Fruit fly (Drosophila melanogaster) whole organism, wandering third instar larva: ENCODE results near the gene CG31730.
"Not testable (repeated sequence)": the region's sequence is repeated elsewhere in the genome, so short reads cannot be mapped to it uniquely, and the experiment has no call there.

ENCODE experiments used
- CG9705 ChIP-seq: fragments of 200-800 bp; sonication (Bioruptor generic); optimal IDR thresholded peaks from 2 replicates; lab custom pipeline; 2018; ENCODE audit warnings: missing biosample characterization, mild to moderate bottlenecking, missing genetic modification characterization
- usp ChIP-seq: fragments of >200 bp; optimal IDR thresholded peaks from 2 replicates; lab custom pipeline; 2017; ENCODE audit warnings: missing biosample characterization, missing genetic modification characterization

dm6 chr2L:13211764-13212265 lies 47.7 kb downstream of the CG31730 start, which contains the start of gene CG15482:
- not testable (repeated sequence) for TF ChIP-seq usp; CG9705 (GFP tag; lab: Kevin White, UChicago)
